Fruit fly (Drosophila melanogaster) whole organism, embryonic: ENCODE results near the gene CG5568.
A peak's percentile ranks its signal among the peaks of the same experiment; 100 is the strongest.

ENCODE experiments used
- Adf1 ChIP-seq: fragments of 200-800 bp; sonication (Bioruptor generic); IDR thresholded peaks from 2 replicates; pipeline ENCODE4 v1.3.6; 2022; ENCODE audit warnings: missing biosample characterization, missing genetic modification characterization
- Blimp-1 ChIP-seq: fragments of 200-800 bp; sonication (Bioruptor generic); optimal IDR thresholded peaks from 3 replicates; lab custom pipeline; 2018; ENCODE audit warnings: missing biosample characterization, missing genetic modification characterization, mild to moderate bottlenecking, moderate library complexity, missing genetic modification reagents
- C15 ChIP-seq: fragments of 200-800 bp; sonication (Bioruptor generic); IDR thresholded peaks from 3 replicates; pipeline ENCODE4 v1.3.6; 2022; ENCODE audit warnings: missing biosample characterization, missing genetic modification characterization
- CG10959 ChIP-seq: fragments of 200-800 bp; sonication (Bioruptor generic); IDR thresholded peaks from 2 replicates; pipeline ENCODE4 v1.3.6; 2022; ENCODE audit warnings: missing biosample characterization, missing genetic modification characterization
- CG12104 ChIP-seq: fragments of 200-800 bp; sonication (Bioruptor generic); optimal IDR thresholded peaks from 3 replicates; lab custom pipeline; 2016; ENCODE audit warnings: missing biosample characterization, missing genetic modification characterization
- CG12391 ChIP-seq: fragments of 200-800 bp; sonication (Bioruptor generic); optimal IDR thresholded peaks from 3 replicates; lab custom pipeline; 2018; ENCODE audit warnings: missing biosample characterization, mild to moderate bottlenecking, missing genetic modification characterization, moderate library complexity
- CG1603 ChIP-seq: fragments of 200-800 bp; sonication (Bioruptor generic); optimal IDR thresholded peaks from 2 replicates; lab custom pipeline; 2019; ENCODE audit warnings: missing biosample characterization, mild to moderate bottlenecking, missing genetic modification characterization, moderate library complexity
- CG17912 ChIP-seq: fragments of 200-800 bp; sonication (Bioruptor generic); optimal IDR thresholded peaks from 2 replicates; lab custom pipeline; 2018; ENCODE audit warnings: missing biosample characterization, mild to moderate bottlenecking, missing genetic modification characterization
- CG2120 ChIP-seq: fragments of 200-800 bp; sonication (Bioruptor generic); optimal IDR thresholded peaks from 3 replicates; lab custom pipeline; 2016; ENCODE audit warnings: missing biosample characterization, missing genetic modification characterization
- CG2875 ChIP-seq: fragments of 200-800 bp; sonication (Bioruptor generic); optimal IDR thresholded peaks from 2 replicates; lab custom pipeline; 2017; ENCODE audit warnings: missing biosample characterization, mild to moderate bottlenecking, missing genetic modification characterization, missing genetic modification reagents
- CG30020 ChIP-seq: fragments of 200-800 bp; optimal IDR thresholded peaks from 2 replicates; lab custom pipeline; 2019; ENCODE audit warnings: missing biosample characterization, mild to moderate bottlenecking, missing genetic modification characterization, moderate library complexity
- CG30431 ChIP-seq: fragments of 200-800 bp; sonication (Bioruptor generic); optimal IDR thresholded peaks from 2 replicates; lab custom pipeline; 2017; ENCODE audit warnings: missing biosample characterization, missing genetic modification characterization
- CG31365 ChIP-seq: fragments of 200-800 bp; sonication (Bioruptor generic); optimal IDR thresholded peaks from 2 replicates; lab custom pipeline; 2018; ENCODE audit warnings: missing biosample characterization, mild to moderate bottlenecking, missing genetic modification characterization
- CG32767 ChIP-seq: fragments of 200-800 bp; sonication (Bioruptor generic); IDR thresholded peaks from 2 replicates; pipeline ENCODE4 v1.3.6; 2022; ENCODE audit warnings: missing biosample characterization, missing genetic modification characterization
- CG34422 ChIP-seq: fragments of 200-800 bp; sonication (Bioruptor generic); IDR thresholded peaks from 3 replicates; pipeline ENCODE4 v1.3.6; 2022; ENCODE audit warnings: missing biosample characterization, missing genetic modification characterization
- CG3847 ChIP-seq: fragments of 200-800 bp; sonication (Bioruptor generic); IDR thresholded peaks from 2 replicates; pipeline ENCODE4 v1.3.6; 2022; ENCODE audit warnings: missing biosample characterization, missing genetic modification characterization
- CG4282 ChIP-seq: fragments of 200-800 bp; sonication (Bioruptor generic); optimal IDR thresholded peaks from 2 replicates; lab custom pipeline; 2016; ENCODE audit warnings: missing biosample characterization, missing genetic modification characterization
- CG4707 ChIP-seq: fragments of 200-800 bp; sonication (Bioruptor generic); optimal IDR thresholded peaks from 2 replicates; lab custom pipeline; 2018; ENCODE audit warnings: missing biosample characterization, mild to moderate bottlenecking, missing genetic modification characterization, moderate library complexity
- CG5953 ChIP-seq: fragments of 200-800 bp; sonication (Bioruptor generic); IDR thresholded peaks from 2 replicates; pipeline ENCODE4 v1.3.6; 2022; ENCODE audit warnings: missing biosample characterization, missing genetic modification characterization
- CG6689 ChIP-seq: fragments of 200-800 bp; sonication (Bioruptor generic); IDR thresholded peaks from 2 replicates; pipeline ENCODE4 v1.3.6; 2022; ENCODE audit warnings: missing biosample characterization, missing genetic modification characterization
- CG7839 ChIP-seq: fragments of 200-800 bp; sonication (Bioruptor generic); optimal IDR thresholded peaks from 3 replicates; lab custom pipeline; 2018; ENCODE audit warnings: missing biosample characterization, mild to moderate bottlenecking, missing genetic modification characterization, moderate library complexity
- CG8478 ChIP-seq: fragments of >200 bp; optimal IDR thresholded peaks from 2 replicates; lab custom pipeline; 2018
- CG9876 ChIP-seq: fragments of 200-800 bp; sonication (Bioruptor generic); optimal IDR thresholded peaks from 2 replicates; lab custom pipeline; 2016; ENCODE audit warnings: missing biosample characterization, missing genetic modification characterization
- CHES-1-like ChIP-seq: fragments of 200-800 bp; sonication (Bioruptor generic); optimal IDR thresholded peaks from 2 replicates; lab custom pipeline; 2016; ENCODE audit warnings: missing biosample characterization, missing genetic modification characterization
- Dll ChIP-seq: fragments of 200-800 bp; sonication (Bioruptor generic); IDR thresholded peaks from 4 replicates; pipeline ENCODE4 v1.3.6; 2022; ENCODE audit warnings: missing biosample characterization, missing genetic modification characterization; ENCODE audit not compliant: partially characterized antibody
- Drgx ChIP-seq: fragments of 200-800 bp; sonication (Bioruptor generic); IDR thresholded peaks from 2 replicates; pipeline ENCODE4 v1.3.6; 2022; ENCODE audit warnings: missing biosample characterization, missing genetic modification characterization
- GATAe ChIP-seq: fragments of 200-800 bp; sonication (Bioruptor generic); conservative IDR thresholded peaks from 2 replicates; pipeline ENCODE4 v1.3.6; 2022; ENCODE audit warnings: missing biosample characterization, missing genetic modification characterization
- H15 ChIP-seq: fragments of 200-800 bp; sonication (Bioruptor generic); IDR thresholded peaks from 3 replicates; pipeline ENCODE4 v1.3.6; 2022; ENCODE audit warnings: missing biosample characterization, missing genetic modification characterization
- Jarid2 ChIP-seq: fragments of 200-800 bp; sonication (Bioruptor generic); optimal IDR thresholded peaks from 3 replicates; lab custom pipeline; 2017; ENCODE audit warnings: mild to moderate bottlenecking, missing biosample characterization, missing genetic modification reagents, missing genetic modification characterization
- NC2α ChIP-seq: fragments of 200-800 bp; sonication (Bioruptor generic); optimal IDR thresholded peaks from 2 replicates; lab custom pipeline; 2016; ENCODE audit warnings: missing biosample characterization, missing genetic modification characterization
- Sox102F ChIP-seq: fragments of 200-800 bp; sonication (Bioruptor generic); optimal IDR thresholded peaks from 2 replicates; lab custom pipeline; 2018; ENCODE audit warnings: missing biosample characterization, mild to moderate bottlenecking, missing genetic modification characterization, moderate library complexity
- ara ChIP-seq: fragments of 200-800 bp; sonication (Bioruptor generic); IDR thresholded peaks from 2 replicates; pipeline ENCODE4 v1.3.6; 2022; ENCODE audit warnings: missing biosample characterization, missing genetic modification characterization
- bsh ChIP-seq, 2 experiments: fragments of 200-800 bp; sonication (Bioruptor generic); optimal IDR thresholded peaks; 2 replicates each; lab custom pipeline; 2017 to 2018; ENCODE audit warnings: mild to moderate bottlenecking in 2 of 2, missing biosample characterization in 2 of 2, missing genetic modification characterization in 2 of 2, moderate library complexity in 1 of 2
- crol ChIP-seq: fragments of 200-800 bp; sonication (Bioruptor generic); IDR thresholded peaks from 2 replicates; pipeline ENCODE4 v1.3.6; 2022; ENCODE audit warnings: missing biosample characterization, missing genetic modification characterization
- danr ChIP-seq: fragments of 200-800 bp; sonication (Bioruptor generic); IDR thresholded peaks from 2 replicates; pipeline ENCODE4 v1.3.6; 2022; ENCODE audit warnings: missing biosample characterization, missing genetic modification characterization
- dysf ChIP-seq: fragments of 200-800 bp; sonication (Bioruptor generic); IDR thresholded peaks from 3 replicates; pipeline ENCODE4 v1.3.6; 2022; ENCODE audit warnings: missing biosample characterization, missing genetic modification characterization
- exex ChIP-seq: fragments of 200-800 bp; sonication (Bioruptor generic); optimal IDR thresholded peaks from 4 replicates; lab custom pipeline; 2018; ENCODE audit warnings: missing biosample characterization, mild to moderate bottlenecking, missing genetic modification characterization, moderate library complexity
- fd64A ChIP-seq: fragments of 200-800 bp; sonication (Bioruptor generic); optimal IDR thresholded peaks from 3 replicates; lab custom pipeline; 2018; ENCODE audit warnings: missing biosample characterization, mild to moderate bottlenecking, missing genetic modification characterization
- fru ChIP-seq: fragments of >200 bp; optimal IDR thresholded peaks from 2 replicates; lab custom pipeline; 2017
- gsb-n ChIP-seq: fragments of 200-800 bp; sonication (Bioruptor generic); optimal IDR thresholded peaks from 3 replicates; lab custom pipeline; 2018; ENCODE audit warnings: missing biosample characterization, mild to moderate bottlenecking, missing genetic modification characterization
- ind ChIP-seq: fragments of 200-800 bp; sonication (Bioruptor generic); optimal IDR thresholded peaks from 3 replicates; lab custom pipeline; 2016; ENCODE audit warnings: missing biosample characterization, missing genetic modification characterization
- ken ChIP-seq: fragments of 200-800 bp; sonication (Bioruptor generic); IDR thresholded peaks from 3 replicates; pipeline ENCODE4 v1.3.6; 2022; ENCODE audit warnings: missing biosample characterization, missing genetic modification characterization
- lmd ChIP-seq: fragments of 200-800 bp; sonication (Bioruptor generic); IDR thresholded peaks from 2 replicates; pipeline ENCODE4 v1.3.6; 2022; ENCODE audit warnings: missing biosample characterization, missing genetic modification characterization
- mam ChIP-seq: fragments of 200-800 bp; sonication (Bioruptor generic); optimal IDR thresholded peaks from 3 replicates; lab custom pipeline; 2016; ENCODE audit warnings: missing biosample characterization, missing genetic modification characterization
- pho ChIP-seq: fragments of 200-800 bp; sonication (Bioruptor generic); optimal IDR thresholded peaks from 2 replicates; lab custom pipeline; 2016; ENCODE audit warnings: missing biosample characterization, missing genetic modification characterization
- prd ChIP-seq, 3 experiments: fragments of >200 bp in 2 of 3; fragments of 200-800 bp in 1 of 3; sonication (Bioruptor generic) in 1 of 3; optimal IDR thresholded peaks in 2 of 3; IDR thresholded peaks in 1 of 3; 2 replicates in 2 of 3; 3 replicates in 1 of 3; pipeline versions ENCODE4 v1.3.6 to Lab custom; 2017 to 2022; ENCODE audit warnings: missing biosample characterization in 1 of 3, missing genetic modification characterization in 1 of 3
- ranshi ChIP-seq: fragments of 200-800 bp; sonication (Bioruptor generic); IDR thresholded peaks from 2 replicates; pipeline ENCODE4 v1.3.6; 2022; ENCODE audit warnings: missing biosample characterization, missing genetic modification characterization
- row ChIP-seq: fragments of 200-800 bp; sonication (Bioruptor generic); IDR thresholded peaks from 3 replicates; pipeline ENCODE4 v1.3.6; 2022; ENCODE audit warnings: missing biosample characterization, missing genetic modification characterization
- sens-2 ChIP-seq: fragments of 200-800 bp; sonication (Bioruptor generic); IDR thresholded peaks from 2 replicates; pipeline ENCODE4 v1.3.6; 2022; ENCODE audit warnings: missing biosample characterization, missing genetic modification characterization
- slbo ChIP-seq: fragments of 200-800 bp; sonication (Bioruptor generic); IDR thresholded peaks from 2 replicates; pipeline ENCODE4 v1.3.6; 2022; ENCODE audit warnings: missing biosample characterization, missing genetic modification characterization
- tgo ChIP-seq: fragments of 200-800 bp; sonication (Bioruptor generic); IDR thresholded peaks from 3 replicates; pipeline ENCODE4 v1.3.6; 2022; ENCODE audit warnings: missing biosample characterization, missing genetic modification characterization
- zf30C ChIP-seq: fragments of 200-800 bp; sonication (Bioruptor generic); optimal IDR thresholded peaks from 3 replicates; lab custom pipeline; 2018; ENCODE audit warnings: missing biosample characterization, mild to moderate bottlenecking, missing genetic modification characterization

The CG5568 gene

dm6 chr3L:5834245-5834644, 37.1 kb upstream of the CG5568 start (continued):
- TF ChIP-seq CG12104 (GFP tag; lab: Kevin White, UChicago) (no peak), dysf (GFP tag; lab: Robert Waterston, UW) (no peak), fd64A (GFP tag; lab: Kevin White, UChicago) (no peak), sens-2 (peak; percentile 38; the same call in 1 of the 2 replicates), Adf1 (GFP tag; lab: Robert Waterston, UW) (no peak), CG17912 (GFP tag; lab: Kevin White, UChicago) (no peak), ind (GFP tag; lab: Kevin White, UChicago) (peak; percentile 12), Sox102F (peak; percentile 61), Dll (no peak), CG9876 (GFP tag; lab: Kevin White, UChicago) (no peak), zf30C (GFP tag; lab: Kevin White, UChicago) (peak; percentile 22), danr (GFP tag; lab: Robert Waterston, UW) (no peak), CG12391 (peak; percentile 8), pho (GFP tag; lab: Kevin White, UChicago) (no peak), CG2875 (GFP tag; lab: Kevin White, UChicago) (peak; percentile 2), fru (no peak), bsh (GFP tag; optimal IDR thresholded peaks at IDR 0.05; lab: Kevin White, UChicago) (peak; percentile 58 to 79), crol (GFP tag; lab: Robert Waterston, UW) (no peak), CG10959 (GFP tag; lab: Robert Waterston, UW) (0 out of 2 replicates have a peak, but pooled peaks have one; percentile 17), Blimp-1 (GFP tag; lab: Kevin White, UChicago) (peak; percentile 16), CG4707 (GFP tag; lab: Kevin White, UChicago) (no peak), exex (no peak), CHES-1-like (GFP tag; lab: Kevin White, UChicago) (no peak), CG6689 (GFP tag; lab: Robert Waterston, UW) (peak; percentile 32; the same call in 1 of the 2 replicates), ken (peak; percentile 51; the same call in 1 of the 3 replicates), CG3847 (GFP tag; lab: Robert Waterston, UW) (no peak), CG32767 (no peak), gsb-n (tag; lab: Kevin White, UChicago) (no peak), mam (GFP tag; lab: Kevin White, UChicago) (no peak), CG2120 (GFP tag; lab: Kevin White, UChicago) (no peak), C15 (GFP tag; lab: Robert Waterston, UW) (no peak), row (peak; percentile 43), H15 (GFP tag; lab: Robert Waterston, UW) (0 out of 3 replicates have a peak, but pooled peaks have one; percentile 23), NC2α (no peak), CG30020 (tag; lab: Kevin White, UChicago) (no peak), CG7839 (peak; percentile 16), lmd (peak; percentile 39; the same call in 1 of the 2 replicates), ranshi (no peak), CG1603 (tag; lab: Kevin White, UChicago) (peak; percentile 34), slbo (GFP tag; lab: Robert Waterston, UW) (0 out of 2 replicates have a peak, but pooled peaks have one; percentile 6), tgo (GFP tag; lab: Robert Waterston, UW) (peak; percentile 31; the same call in 1 of the 3 replicates), prd (optimal IDR thresholded peaks at IDR 0.05; lab: Kevin White, UChicago) (no peak), prd (GFP tag; IDR thresholded peaks at IDR 0.05; lab: Robert Waterston, UW) (peak; percentile 47; the same call in 1 of the 3 replicates), CG31365 (tag; lab: Kevin White, UChicago) (no peak), CG8478 (lab: Kevin White, UChicago) (no peak), GATAe (no peak), Jarid2 (GFP tag; lab: Kevin White, UChicago) (no peak), CG4282 (GFP tag; lab: Kevin White, UChicago) (no peak), CG30431 (GFP tag; lab: Kevin White, UChicago) (peak; percentile 28), ara (GFP tag; lab: Robert Waterston, UW) (peak; percentile 43; the same call in 1 of the 2 replicates), Drgx (GFP tag; lab: Robert Waterston, UW) (peak; percentile 96), CG5953 (GFP tag; lab: Robert Waterston, UW) (no peak), CG34422 (GFP tag; lab: Robert Waterston, UW) (0 out of 3 replicates have a peak, but pooled peaks have one; percentile 7)
